Worm (Caenorhabditis elegans): ENCODE measurements around the gene mab-9.

mab-9 gene

DNA sequence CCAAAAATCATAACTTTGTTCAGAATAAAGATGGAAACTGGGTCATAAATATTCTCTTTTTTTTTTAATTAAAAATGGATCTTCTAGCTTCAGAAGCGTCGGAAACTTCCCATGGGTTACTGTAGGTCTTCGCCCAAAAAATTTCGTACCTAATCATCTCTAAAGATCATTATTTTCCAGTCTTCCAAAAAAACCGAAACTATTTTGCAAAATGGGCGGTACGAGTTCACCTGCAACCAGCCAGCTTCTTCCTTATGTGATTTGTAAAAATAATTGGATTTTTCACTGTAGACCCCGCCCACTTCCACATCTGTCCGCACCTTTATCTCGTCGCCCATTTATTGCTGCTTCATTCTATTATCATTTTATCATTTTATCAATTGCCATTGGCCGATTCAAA is 30.6 kb downstream of the mab-9 start, which contains the start of gene mlt-10:
mlt-10 (plus strand) TSS at position 301 of the 400 bp plus-strand sequence.
- no peak for TF ChIP-seq pag-3 (tag; optimal IDR thresholded peaks at IDR 0.05; ENCODE audit: borderline replicate concordance, insufficient read depth)
- TF ChIP-seq aha-1 (tag; optimal IDR thresholded peaks at IDR 0.05), result no peak
- TF ChIP-seq tlp-1 (tag; optimal IDR thresholded peaks at IDR 0.05), result no peak
- TF ChIP-seq nhr-28 (tag; optimal IDR thresholded peaks at IDR 0.05), result no peak
- no peak for TF ChIP-seq nhr-84 (tag; optimal IDR thresholded peaks at IDR 0.05)
- no peak for TF ChIP-seq lir-3 (tag; optimal IDR thresholded peaks at IDR 0.05; ENCODE audit: poor library complexity)
- no peak for TF ChIP-seq C34B4.2 (tag; optimal IDR thresholded peaks at IDR 0.05)
- TF ChIP-seq elt-2 (tag; optimal IDR thresholded peaks at IDR 0.05), result no peak
- TF ChIP-seq ztf-4 (tag; optimal IDR thresholded peaks at IDR 0.05), result no peak
- TF ChIP-seq ama-1 (optimal IDR thresholded peaks at IDR 0.05), result no peak
- no peak for TF ChIP-seq swsn-7 (tag; optimal IDR thresholded peaks at IDR 0.05)
- no peak for TF ChIP-seq blmp-1 (tag; optimal IDR thresholded peaks at IDR 0.05)

DNA sequence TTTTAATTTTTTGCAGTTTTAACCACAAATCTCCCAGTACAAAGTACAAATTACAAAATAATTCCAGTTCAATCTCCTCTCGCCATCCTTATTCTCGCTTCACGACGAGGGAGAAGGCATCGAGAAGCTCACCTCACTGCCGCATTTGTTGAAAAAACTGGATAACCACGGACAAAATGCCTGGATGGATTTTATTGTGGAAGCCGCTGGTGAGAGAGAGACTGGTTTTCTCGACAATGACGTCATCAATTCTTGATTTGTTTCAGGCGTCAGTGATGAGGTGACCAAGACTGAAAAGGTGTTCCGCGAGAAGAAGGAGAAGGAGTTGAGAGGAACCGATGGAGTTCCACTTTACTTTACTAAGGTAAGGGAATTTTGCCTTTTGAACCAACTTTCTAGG is 33.7 kb downstream of the mab-9 start:
- TF ChIP-seq sox-4 (tag; optimal IDR thresholded peaks at IDR 0.05), result no peak
- TF ChIP-seq efl-1 (optimal IDR thresholded peaks at IDR 0.05), result no peak
- TF ChIP-seq efl-1 (GFP tag; optimal IDR thresholded peaks at IDR 0.05 in 1 of 2), result peak in 1 of 2 experiments; percentile 77
- TF ChIP-seq nhr-19 (GFP tag; conservative IDR thresholded peaks at IDR 0.05), result no peak
- no peak for TF ChIP-seq aha-1 (tag; optimal IDR thresholded peaks at IDR 0.05)
- TF ChIP-seq elt-2 (tag; optimal IDR thresholded peaks at IDR 0.05), result no peak
- TF ChIP-seq nhr-20 (tag; optimal IDR thresholded peaks at IDR 0.05), result no peak
- TF ChIP-seq nhr-237 (tag; optimal IDR thresholded peaks at IDR 0.05), result no peak

DNA sequence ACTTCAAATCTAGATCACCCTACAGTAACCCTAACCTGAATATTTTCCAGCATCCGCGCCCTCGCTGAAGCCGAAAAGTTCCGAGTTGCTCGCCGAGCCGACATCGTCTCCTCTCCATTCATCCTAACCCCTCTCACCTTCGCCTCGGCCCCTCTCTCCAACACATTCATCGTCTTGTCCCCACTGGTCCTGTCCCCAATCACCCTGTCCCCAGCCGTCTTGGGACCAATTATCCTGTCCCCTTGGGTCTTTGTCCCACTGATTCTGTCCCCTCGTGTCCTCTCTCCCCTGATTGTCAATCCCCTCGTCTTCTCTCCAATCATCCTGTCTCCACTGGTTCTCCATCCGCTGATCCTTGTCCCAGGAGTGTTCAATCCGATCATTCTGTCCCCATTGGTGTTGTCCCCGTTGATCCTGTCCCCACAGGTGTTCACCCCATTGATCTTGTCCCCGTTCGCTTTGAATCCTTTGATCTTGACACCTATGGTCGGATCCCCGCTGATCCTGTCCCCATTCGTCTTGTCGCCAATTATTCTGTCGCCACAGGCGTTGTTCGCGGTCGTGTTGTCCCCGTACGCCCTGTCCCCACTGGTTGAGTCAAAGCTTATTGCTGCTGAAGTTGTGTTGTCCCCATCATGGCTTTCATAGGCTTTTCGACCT is 35.6 kb downstream of the mab-9 start, which contains the start of gene lips-7:
lips-7 (plus strand) TSS at position 610 of the 660 bp plus-strand sequence.
- TF ChIP-seq efl-1 (optimal IDR thresholded peaks at IDR 0.05) (no peak), efl-1 (GFP tag; optimal IDR thresholded peaks at IDR 0.05 in 1 of 2) (peak in 1 of 2 experiments; percentile 35), mab-9 (GFP tag; IDR thresholded peaks at IDR 0.05) (no peak)

DNA sequence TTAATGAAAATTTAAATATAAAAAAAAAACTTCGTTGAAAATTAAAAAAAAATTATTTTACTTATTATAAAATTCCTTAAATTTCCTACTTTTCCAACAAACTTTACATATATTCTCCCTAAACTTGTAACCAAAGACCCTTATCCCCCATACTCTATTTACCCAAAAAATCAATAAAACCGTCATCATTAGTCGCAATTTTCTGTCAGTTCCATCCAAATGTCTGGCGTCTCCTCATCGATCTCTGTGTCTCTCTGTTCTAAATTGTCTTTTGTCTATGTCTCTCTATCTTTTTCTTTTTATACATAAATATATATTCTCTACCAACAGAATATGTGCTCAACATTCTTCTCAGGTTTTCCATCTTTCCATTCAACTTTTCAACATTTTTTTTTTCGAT is 39.5 kb downstream of the mab-9 start:
- TF ChIP-seq nhr-76 (tag; optimal IDR thresholded peaks at IDR 0.05) (no peak), mep-1 (tag; optimal IDR thresholded peaks at IDR 0.05) (no peak), efl-1 (optimal IDR thresholded peaks at IDR 0.05) (peak in 1 of 2 experiments; percentile 13), efl-1 (GFP tag; optimal IDR thresholded peaks at IDR 0.05 in 1 of 2) (peak in 1 of 2 experiments; percentile 77), skn-1 (tag; optimal IDR thresholded peaks at IDR 0.05) (peak; percentile 24), aha-1 (tag; optimal IDR thresholded peaks at IDR 0.05) (no peak), ceh-82 (tag; optimal IDR thresholded peaks at IDR 0.05) (no peak), hpl-2 (GFP tag; optimal IDR thresholded peaks at IDR 0.05) (no peak), nhr-28 (tag; optimal IDR thresholded peaks at IDR 0.05) (no peak), lin-35 (GFP tag; optimal IDR thresholded peaks at IDR 0.05) (peak in 1 of 2 experiments; percentile 0), snu-23 (GFP tag; optimal IDR thresholded peaks at IDR 0.05) (no peak), ceh-88 (GFP tag; IDR thresholded peaks at IDR 0.05) (no peak), mab-9 (GFP tag; IDR thresholded peaks at IDR 0.05) (no peak), lsy-2 (tag; optimal IDR thresholded peaks at IDR 0.05) (peak in 1 of 2 experiments; percentile 20), egl-27 (tag; optimal IDR thresholded peaks at IDR 0.05) (no peak), lin-13 (GFP tag; optimal IDR thresholded peaks at IDR 0.05) (no peak), mef-2 (tag; optimal IDR thresholded peaks at IDR 0.05) (no peak)

DNA sequence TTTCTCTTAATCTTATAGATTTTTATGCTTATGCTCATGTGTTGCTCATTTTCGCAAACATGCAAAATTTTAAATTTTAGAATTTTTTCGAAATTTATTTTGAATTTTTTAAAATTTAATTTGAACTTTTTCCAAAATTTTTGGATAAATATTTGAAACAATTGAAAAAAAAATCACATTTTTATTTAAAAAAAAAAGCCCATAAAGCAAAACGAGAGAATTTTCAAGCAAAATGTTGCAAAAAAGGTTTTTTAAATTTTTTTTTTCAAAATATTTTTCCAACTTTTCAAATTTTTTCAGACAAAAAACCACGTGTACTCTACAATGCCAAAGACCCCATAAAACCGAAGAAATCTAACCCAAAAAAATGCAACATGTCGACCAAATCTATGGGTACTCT is 40.4 kb downstream of the mab-9 start, which contains the start of the genes C09E8.1 and C09E8.6:
C09E8.1 (plus strand) TSS at position 301 of the 400 bp plus-strand sequence.
C09E8.6 (plus strand) TSS at position 313 of the 400 bp plus-strand sequence.
- no peak for TF ChIP-seq unc-86 (tag; optimal IDR thresholded peaks at IDR 0.05)
- no peak for TF ChIP-seq nhr-12 (tag; optimal IDR thresholded peaks at IDR 0.05)
- TF ChIP-seq egl-13 (tag; optimal IDR thresholded peaks at IDR 0.05), result no peak
- TF ChIP-seq pag-3 (tag; optimal IDR thresholded peaks at IDR 0.05; ENCODE audit: borderline replicate concordance, insufficient read depth), result no peak
- no peak for TF ChIP-seq efl-3 (GFP tag; optimal IDR thresholded peaks at IDR 0.05)
- no peak for TF ChIP-seq F16B12.6 (tag; optimal IDR thresholded peaks at IDR 0.05)
- TF ChIP-seq isw-1 (GFP tag; IDR thresholded peaks at IDR 0.05), result no peak
- no peak for TF ChIP-seq zag-1 (tag; optimal IDR thresholded peaks at IDR 0.05)
- TF ChIP-seq lir-3 (tag; optimal IDR thresholded peaks at IDR 0.05; ENCODE audit: poor library complexity), result no peak
- no peak for TF ChIP-seq nhr-77 (tag; optimal IDR thresholded peaks at IDR 0.05)
- no peak for TF ChIP-seq fkh-8 (tag; optimal IDR thresholded peaks at IDR 0.05)
- no peak for TF ChIP-seq aha-1 (tag; optimal IDR thresholded peaks at IDR 0.05)
- no peak for TF ChIP-seq hpl-2 (GFP tag; optimal IDR thresholded peaks at IDR 0.05)
- no peak for TF ChIP-seq lsy-2 (tag; optimal IDR thresholded peaks at IDR 0.05)
- TF ChIP-seq ztf-11 (tag; optimal IDR thresholded peaks at IDR 0.05), result no peak
- no peak for TF ChIP-seq efl-1 (optimal IDR thresholded peaks at IDR 0.05)
- no peak for TF ChIP-seq efl-1 (GFP tag; optimal IDR thresholded peaks at IDR 0.05 in 1 of 2)
- no peak for TF ChIP-seq fkh-4 (tag; optimal IDR thresholded peaks at IDR 0.05; ENCODE audit: borderline replicate concordance)

Measured in whole organism, L1 larva.